Worm (Caenorhabditis elegans): ENCODE results near the gene smex-2.

DNA sequence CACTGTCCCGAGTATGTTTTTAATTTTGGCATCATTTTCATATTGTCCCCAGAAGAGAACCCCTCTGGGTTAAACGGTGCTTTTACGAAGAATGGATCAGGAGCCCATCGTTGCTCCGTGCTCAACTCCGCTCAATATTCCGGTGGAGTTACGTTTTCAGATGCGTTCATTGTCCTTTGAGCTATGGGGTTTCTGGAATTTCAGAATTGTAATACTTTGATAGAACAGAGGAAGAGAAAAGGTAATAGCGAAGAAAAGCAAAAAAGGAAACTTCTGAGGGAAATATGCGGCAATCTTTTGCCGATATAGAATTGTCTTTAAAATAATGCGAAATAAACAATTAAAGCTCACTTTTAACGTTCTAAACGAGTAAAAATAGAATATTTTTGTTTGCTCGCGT lies 41.3 kb downstream of the smex-2 start, which contains the start of gene Y40A1A.3:
- TF ChIP-seq unc-62 (GFP tag; optimal IDR thresholded peaks at IDR 0.05 in 1 of 2) (no peak), unc-62 (tag; optimal IDR thresholded peaks at IDR 0.05) (no peak), dve-1 (tag; optimal IDR thresholded peaks at IDR 0.05; ENCODE audit: insufficient read depth) (no peak), rbr-2 (tag; optimal IDR thresholded peaks at IDR 0.05) (no peak), lsy-2 (tag; optimal IDR thresholded peaks at IDR 0.05) (no peak), saeg-2 (GFP tag; IDR thresholded peaks at IDR 0.05) (no peak), skn-1 (tag; optimal IDR thresholded peaks at IDR 0.05) (no peak), pqm-1 (tag; optimal IDR thresholded peaks at IDR 0.05) (no peak), F49E8.2 (tag; optimal IDR thresholded peaks at IDR 0.05; ENCODE audit: borderline replicate concordance) (no peak), fkh-10 (GFP tag; optimal IDR thresholded peaks at IDR 0.05) (no peak), nhr-11 (tag; optimal IDR thresholded peaks at IDR 0.05) (no peak), nhr-25 (tag; optimal IDR thresholded peaks at IDR 0.05; ENCODE audit: borderline replicate concordance, insufficient read depth) (no peak)

Data from whole organism, L4 larva.